Worm (Caenorhabditis elegans): ENCODE measurements around the gene F41B4.2.

F41B4.2 gene

DNA sequence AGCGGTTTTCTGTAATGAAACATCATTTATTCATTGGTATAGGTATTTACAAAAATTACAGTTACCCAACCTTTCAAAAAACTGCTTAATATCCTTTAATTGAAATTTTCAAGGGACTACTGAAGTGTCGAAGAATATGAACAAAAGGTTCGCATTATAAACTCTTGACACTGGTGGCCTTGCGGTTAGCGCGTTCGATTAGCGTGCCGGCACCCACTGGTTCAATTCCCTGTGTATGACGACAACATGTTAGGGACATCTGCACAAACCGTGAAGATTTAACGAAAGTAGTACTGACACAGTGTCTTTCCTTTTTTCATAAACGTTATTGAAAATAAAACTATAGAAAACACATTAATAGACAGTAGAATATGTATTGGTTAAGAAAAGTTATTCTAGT, 32.6 kb upstream of the F41B4.2 start:
- TF ChIP-seq nhr-48 (tag; optimal IDR thresholded peaks at IDR 0.05) (peak; percentile 61), nhr-28 (tag; optimal IDR thresholded peaks at IDR 0.05) (peak; percentile 20), ceh-32 (tag; optimal IDR thresholded peaks at IDR 0.05; ENCODE audit: poor library complexity) (no peak), D1046.2 (GFP tag; IDR thresholded peaks at IDR 0.05) (peak; percentile 47; the same call in 1 of the 2 replicates), saeg-2 (GFP tag; IDR thresholded peaks at IDR 0.05) (peak; percentile 36; the same call in 1 of the 2 replicates), F49E8.2 (tag; optimal IDR thresholded peaks at IDR 0.05; ENCODE audit: borderline replicate concordance) (peak; percentile 68), pqm-1 (tag; optimal IDR thresholded peaks at IDR 0.05) (no peak), pha-4 (GFP tag; IDR thresholded peaks at IDR 0.05) (peak; percentile 91), pha-4 (tag; optimal IDR thresholded peaks at IDR 0.05) (no peak), nhr-25 (tag; optimal IDR thresholded peaks at IDR 0.05; ENCODE audit: borderline replicate concordance, insufficient read depth) (no peak), snpc-4 (tag; optimal IDR thresholded peaks at IDR 0.05) (no peak), nhr-11 (tag; optimal IDR thresholded peaks at IDR 0.05) (no peak), jun-1 (tag; optimal IDR thresholded peaks at IDR 0.05) (no peak), dmd-9 (GFP tag; IDR thresholded peaks at IDR 0.05) (peak; percentile 69; the same call in 1 of the 2 replicates), lin-29 (GFP tag; IDR thresholded peaks at IDR 0.05) (0 out of 2 replicates have a peak, but pooled peaks have one; percentile 39), zip-2 (tag; optimal IDR thresholded peaks at IDR 0.05) (no peak), hif-1 (tag; optimal IDR thresholded peaks at IDR 0.05) (peak; percentile 10 to 35), egl-27 (tag; optimal IDR thresholded peaks at IDR 0.05) (no peak), nhr-237 (tag; optimal IDR thresholded peaks at IDR 0.05) (no peak), lin-13 (GFP tag; optimal IDR thresholded peaks at IDR 0.05) (peak; percentile 73), ztf-11 (tag; optimal IDR thresholded peaks at IDR 0.05) (no peak), ceh-82 (tag; optimal IDR thresholded peaks at IDR 0.05) (no peak), lin-39 (tag; optimal IDR thresholded peaks at IDR 0.05) (no peak), Y75B8A.6 (GFP tag; IDR thresholded peaks at IDR 0.05) (peak; percentile 79; the same call in 1 of the 2 replicates), tra-1 (GFP tag; IDR thresholded peaks at IDR 0.05) (peak; percentile 72), php-3 (GFP tag; IDR thresholded peaks at IDR 0.05) (peak; percentile 85), unc-62 (GFP tag; optimal IDR thresholded peaks at IDR 0.05 in 1 of 2) (peak in 1 of 2 experiments; percentile 53), unc-62 (tag; optimal IDR thresholded peaks at IDR 0.05) (no peak), spr-1 (tag; optimal IDR thresholded peaks at IDR 0.05) (peak; percentile 75), F26F4.8 (GFP tag; conservative IDR thresholded peaks at IDR 0.05) (peak; percentile 85), vab-7 (GFP tag; IDR thresholded peaks at IDR 0.05) (peak; percentile 92), nhr-76 (tag; optimal IDR thresholded peaks at IDR 0.05) (no peak), daf-16 (GFP tag; optimal IDR thresholded peaks at IDR 0.05) (peak; percentile 73 to 96), daf-16 (tag; optimal IDR thresholded peaks at IDR 0.05) (peak; percentile 82), ces-1 (GFP tag; optimal IDR thresholded peaks at IDR 0.05) (no peak), dve-1 (tag; optimal IDR thresholded peaks at IDR 0.05; ENCODE audit: insufficient read depth) (peak; percentile 72), mep-1 (tag; optimal IDR thresholded peaks at IDR 0.05) (no peak), ama-1 (optimal IDR thresholded peaks at IDR 0.05) (no peak), aly-2 (tag; optimal IDR thresholded peaks at IDR 0.05) (no peak), F10B5.3 (tag; optimal IDR thresholded peaks at IDR 0.05) (peak; percentile 73), daf-8 (GFP tag; IDR thresholded peaks at IDR 0.05) (0 out of 2 replicates have a peak, but pooled peaks have one; percentile 33), nhr-102 (tag; optimal IDR thresholded peaks at IDR 0.05) (peak; percentile 66), snpc-1.2 (GFP tag; IDR thresholded peaks at IDR 0.05) (peak; percentile 95), lin-38 (GFP tag; IDR thresholded peaks at IDR 0.05) (no peak; the same call in 1 of the 2 replicates), hlh-11 (tag; optimal IDR thresholded peaks at IDR 0.05) (peak; percentile 68), F44E2.7 (GFP tag; IDR thresholded peaks at IDR 0.05) (peak; percentile 81; the same call in 1 of the 2 replicates), zip-11 (GFP tag; IDR thresholded peaks at IDR 0.05) (peak; percentile 77; the same call in 1 of the 2 replicates), dmd-6 (GFP tag; IDR thresholded peaks at IDR 0.05) (peak; percentile 68), T26A8.4 (GFP tag; IDR thresholded peaks at IDR 0.05) (peak; percentile 85), unc-130 (GFP tag; optimal IDR thresholded peaks at IDR 0.05) (no peak), lir-3 (tag; optimal IDR thresholded peaks at IDR 0.05) (peak; percentile 81), duxl-1 (tag; optimal IDR thresholded peaks at IDR 0.05; ENCODE audit: poor library complexity) (peak; percentile 89)

Measured in whole organism, L4 larva.